Worm (Caenorhabditis elegans): ENCODE measurements around the gene D2096.9.

D2096.9 gene

DNA sequence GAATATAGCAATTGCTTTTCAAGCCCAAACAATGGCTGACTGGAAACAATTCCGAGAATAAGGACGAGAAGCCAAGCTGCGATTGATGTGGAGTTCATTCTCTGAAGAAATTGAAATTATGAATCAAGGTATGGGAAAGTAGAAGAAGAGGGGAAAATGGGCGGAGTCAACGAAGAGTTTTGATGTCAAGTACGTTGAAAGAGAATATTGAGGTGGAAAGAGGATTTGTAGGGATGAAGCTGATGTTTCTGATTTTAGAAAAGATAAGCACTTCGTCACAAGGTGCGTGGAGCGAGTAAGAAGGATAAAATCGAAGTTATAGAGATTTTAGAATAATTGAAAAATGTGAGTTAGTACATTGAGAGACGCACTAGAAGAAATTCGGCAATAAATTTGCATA, at the start of gene D2096.9:
TSS of gene D2096.9 (minus strand) at position 101 of the 400 bp plus-strand sequence.
- no peak for TF ChIP-seq elt-1 (tag; optimal IDR thresholded peaks at IDR 0.05; ENCODE audit: borderline replicate concordance, insufficient read depth)
- TF ChIP-seq elt-3 (tag; optimal IDR thresholded peaks at IDR 0.05) = no peak
- no peak for TF ChIP-seq nhr-12 (tag; optimal IDR thresholded peaks at IDR 0.05)
- no peak for TF ChIP-seq pha-4 (tag; optimal IDR thresholded peaks at IDR 0.05)
- TF ChIP-seq ham-2 (GFP tag; optimal IDR thresholded peaks at IDR 0.05) = no peak
- TF ChIP-seq ceh-43 (GFP tag; optimal IDR thresholded peaks at IDR 0.05) = no peak

DNA sequence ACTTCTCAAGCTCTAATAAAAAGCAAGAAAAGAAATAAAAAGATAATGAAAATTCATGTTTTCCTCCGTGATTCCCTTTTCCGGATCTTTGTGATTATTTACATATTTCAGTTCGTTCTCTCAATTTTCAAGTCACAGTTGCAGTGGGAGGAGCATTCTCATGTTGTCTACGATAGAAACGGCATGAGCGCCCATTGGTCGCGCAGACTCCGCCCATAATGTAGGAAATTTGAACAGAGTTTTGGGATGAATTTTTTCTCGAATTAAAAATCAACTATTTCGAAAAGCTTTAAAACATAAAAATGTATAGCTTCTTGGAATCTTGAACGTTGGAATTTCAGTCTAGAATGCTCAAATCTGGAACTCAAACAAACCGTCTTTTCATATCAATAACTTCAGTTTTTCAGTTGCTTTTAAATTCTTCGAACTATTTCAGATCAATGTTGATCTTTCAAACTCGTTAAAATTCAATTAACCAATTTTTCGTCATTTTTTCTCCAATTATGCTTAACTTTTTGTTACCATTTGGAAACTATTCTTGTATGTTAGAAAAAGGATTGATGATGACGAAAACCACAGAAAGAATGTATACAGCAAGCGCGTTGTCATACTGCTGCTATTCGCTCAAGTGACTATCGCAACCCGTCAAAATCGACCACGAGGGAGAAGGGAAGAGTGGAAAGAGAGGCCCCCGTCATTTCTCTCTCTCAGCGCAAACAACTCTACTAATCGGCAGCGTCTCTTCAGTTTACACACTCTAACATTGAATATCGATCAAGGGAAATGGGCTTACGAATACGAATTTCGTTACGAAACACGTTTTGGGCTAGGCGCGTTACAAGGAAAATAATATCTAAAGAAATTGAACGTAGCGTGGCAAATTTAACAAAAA, 49.2 kb upstream of the D2096.9 start:
- TF ChIP-seq snpc-4 (tag; optimal IDR thresholded peaks at IDR 0.05) (no peak), hlh-1 (tag; optimal IDR thresholded peaks at IDR 0.05) (peak; percentile 52), unc-62 (GFP tag; optimal IDR thresholded peaks at IDR 0.05) (peak; percentile 55), ces-1 (GFP tag; optimal IDR thresholded peaks at IDR 0.05) (peak; percentile 90), nhr-12 (tag; optimal IDR thresholded peaks at IDR 0.05) (peak; percentile 10), ham-2 (GFP tag; optimal IDR thresholded peaks at IDR 0.05) (peak; percentile 74), pha-4 (tag; optimal IDR thresholded peaks at IDR 0.05) (peak; percentile 68), ceh-39 (tag; optimal IDR thresholded peaks at IDR 0.05) (no peak), nhr-76 (tag; optimal IDR thresholded peaks at IDR 0.05) (no peak), nhr-237 (tag; optimal IDR thresholded peaks at IDR 0.05) (peak; percentile 36), bed-3 (GFP tag; optimal IDR thresholded peaks at IDR 0.05) (no peak), nhr-2 (tag; optimal IDR thresholded peaks at IDR 0.05) (peak; percentile 31), mab-5 (tag; optimal IDR thresholded peaks at IDR 0.05) (no peak), flh-1 (GFP tag; optimal IDR thresholded peaks at IDR 0.05) (no peak), mep-1 (tag; optimal IDR thresholded peaks at IDR 0.05) (peak; percentile 20), ceh-83 (GFP tag; optimal IDR thresholded peaks at IDR 0.05) (no peak), lsy-2 (tag; optimal IDR thresholded peaks at IDR 0.05) (peak; percentile 83), lin-32 (GFP tag; optimal IDR thresholded peaks at IDR 0.05) (no peak), lin-13 (tag; optimal IDR thresholded peaks at IDR 0.05) (peak; percentile 54), cnd-1 (tag; optimal IDR thresholded peaks at IDR 0.05) (peak; percentile 16), tbx-8 (GFP tag; optimal IDR thresholded peaks at IDR 0.05) (no peak), mls-2 (tag; optimal IDR thresholded peaks at IDR 0.05) (no peak), elt-3 (tag; optimal IDR thresholded peaks at IDR 0.05) (no peak)

DNA sequence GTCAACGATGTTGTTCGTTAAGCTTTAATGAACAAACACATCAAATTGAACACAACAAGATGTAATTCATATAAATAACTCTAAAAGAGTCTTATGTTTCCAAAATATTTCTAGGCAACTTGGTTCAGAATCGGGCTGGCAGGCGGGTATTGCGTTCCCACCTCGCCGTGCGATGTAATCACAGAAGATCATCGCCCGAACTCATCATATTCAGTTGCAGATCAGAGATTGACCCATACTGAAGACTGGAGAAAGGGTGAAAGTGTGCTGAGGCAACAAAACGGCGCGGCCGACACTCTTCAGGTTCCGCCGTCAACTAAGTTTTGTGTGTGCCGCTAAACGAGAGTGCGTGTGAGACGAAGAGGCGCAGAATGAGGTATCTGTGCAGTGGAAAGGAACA, 45.9 kb upstream of the D2096.9 start:
- TF ChIP-seq elt-3 (tag; optimal IDR thresholded peaks at IDR 0.05) (no peak), lsy-2 (tag; optimal IDR thresholded peaks at IDR 0.05) (peak; percentile 78), drap-1 (GFP tag; optimal IDR thresholded peaks at IDR 0.05) (peak; percentile 81), pha-4 (tag; optimal IDR thresholded peaks at IDR 0.05) (peak; percentile 30), nhr-2 (tag; optimal IDR thresholded peaks at IDR 0.05) (peak; percentile 9), ces-1 (GFP tag; optimal IDR thresholded peaks at IDR 0.05) (peak; percentile 36), hlh-1 (tag; optimal IDR thresholded peaks at IDR 0.05) (peak; percentile 49), ceh-43 (GFP tag; optimal IDR thresholded peaks at IDR 0.05) (peak; percentile 15), nhr-76 (tag; optimal IDR thresholded peaks at IDR 0.05) (no peak), nhr-28 (tag; optimal IDR thresholded peaks at IDR 0.05) (no peak), snpc-4 (tag; optimal IDR thresholded peaks at IDR 0.05) (no peak), nhr-237 (tag; optimal IDR thresholded peaks at IDR 0.05) (no peak), unc-120 (tag; optimal IDR thresholded peaks at IDR 0.05; ENCODE audit: poor library complexity, severe bottlenecking) (no peak), ceh-39 (tag; optimal IDR thresholded peaks at IDR 0.05) (no peak), M03D4.4 (tag; optimal IDR thresholded peaks at IDR 0.05) (peak; percentile 47), lin-32 (GFP tag; optimal IDR thresholded peaks at IDR 0.05) (no peak), mls-2 (tag; optimal IDR thresholded peaks at IDR 0.05) (peak; percentile 24), lin-13 (tag; optimal IDR thresholded peaks at IDR 0.05) (peak; percentile 73), mab-5 (tag; optimal IDR thresholded peaks at IDR 0.05) (no peak), unc-62 (GFP tag; optimal IDR thresholded peaks at IDR 0.05) (no peak), zip-8 (tag; optimal IDR thresholded peaks at IDR 0.05) (no peak), ceh-83 (GFP tag; optimal IDR thresholded peaks at IDR 0.05) (peak; percentile 64), sem-2 (GFP tag; optimal IDR thresholded peaks at IDR 0.05) (peak; percentile 33), bed-3 (GFP tag; optimal IDR thresholded peaks at IDR 0.05) (no peak), mep-1 (tag; optimal IDR thresholded peaks at IDR 0.05) (peak; percentile 32), nhr-12 (tag; optimal IDR thresholded peaks at IDR 0.05) (no peak), blmp-1 (tag; optimal IDR thresholded peaks at IDR 0.05) (no peak), cnd-1 (tag; optimal IDR thresholded peaks at IDR 0.05) (peak; percentile 28), tbx-8 (GFP tag; optimal IDR thresholded peaks at IDR 0.05) (no peak), ztf-11 (tag; optimal IDR thresholded peaks at IDR 0.05) (no peak), elt-1 (tag; optimal IDR thresholded peaks at IDR 0.05; ENCODE audit: borderline replicate concordance, insufficient read depth) (no peak), unc-39 (tag; optimal IDR thresholded peaks at IDR 0.05) (no peak), flh-1 (GFP tag; optimal IDR thresholded peaks at IDR 0.05) (no peak), ham-2 (GFP tag; optimal IDR thresholded peaks at IDR 0.05) (no peak), sptf-1 (tag; optimal IDR thresholded peaks at IDR 0.05) (peak; percentile 59)

Data from whole organism, mixed stage, embryonic.